Fruit fly (Drosophila melanogaster) whole organism, embryonic: Measurements from ENCODE around the gene Crg-1.

Experiments
- Ada2b ChIP-seq: fragments of 200-800 bp; sonication (Bioruptor generic); IDR thresholded peaks from 2 replicates; pipeline ENCODE4 v1.3.6; 2022; ENCODE audit warnings: missing biosample characterization, missing genetic modification characterization
- Adf1 ChIP-seq: fragments of 200-800 bp; sonication (Bioruptor generic); IDR thresholded peaks from 2 replicates; pipeline ENCODE4 v1.3.6; 2022; ENCODE audit warnings: missing biosample characterization, missing genetic modification characterization
- CG10321 ChIP-seq: fragments of 200-800 bp; sonication (Bioruptor generic); IDR thresholded peaks from 2 replicates; pipeline ENCODE4 v1.3.6; 2022; ENCODE audit warnings: missing biosample characterization, missing genetic modification characterization
- CG10979 ChIP-seq: fragments of 200-800 bp; sonication (Bioruptor generic); optimal IDR thresholded peaks from 2 replicates; lab custom pipeline; 2018; ENCODE audit warnings: missing biosample characterization, mild to moderate bottlenecking, missing genetic modification characterization, moderate library complexity
- CG12219 ChIP-seq: fragments of 200-800 bp; sonication (Bioruptor generic); optimal IDR thresholded peaks from 3 replicates; lab custom pipeline; 2018; ENCODE audit warnings: missing biosample characterization, mild to moderate bottlenecking, missing genetic modification characterization
- CG13123 ChIP-seq: fragments of 200-800 bp; sonication (Bioruptor generic); optimal IDR thresholded peaks from 2 replicates; lab custom pipeline; 2016; ENCODE audit warnings: missing biosample characterization, missing genetic modification characterization
- CG16779 ChIP-seq: fragments of 200-800 bp; sonication (Bioruptor generic); IDR thresholded peaks from 2 replicates; pipeline ENCODE4 v1.3.6; 2022; ENCODE audit warnings: missing biosample characterization, missing genetic modification characterization
- CG17328 ChIP-seq: fragments of 200-800 bp; sonication (Bioruptor generic); IDR thresholded peaks from 2 replicates; pipeline ENCODE4 v1.3.6; 2022; ENCODE audit warnings: missing biosample characterization, missing genetic modification characterization
- CG17612 ChIP-seq: fragments of 200-800 bp; sonication (Bioruptor generic); IDR thresholded peaks from 2 replicates; pipeline ENCODE4 v1.3.6; 2022; ENCODE audit warnings: missing biosample characterization, missing genetic modification characterization
- CG18011 ChIP-seq: fragments of 200-800 bp; sonication (Bioruptor generic); optimal IDR thresholded peaks from 2 replicates; lab custom pipeline; 2017; ENCODE audit warnings: missing biosample characterization, missing genetic modification characterization, mild to moderate bottlenecking, moderate library complexity, missing genotype
- CG18262 ChIP-seq: fragments of 200-800 bp; optimal IDR thresholded peaks from 3 replicates; lab custom pipeline; 2019; ENCODE audit warnings: missing biosample characterization, mild to moderate bottlenecking, missing genetic modification characterization, moderate library complexity
- CG2120 ChIP-seq: fragments of 200-800 bp; sonication (Bioruptor generic); optimal IDR thresholded peaks from 3 replicates; lab custom pipeline; 2016; ENCODE audit warnings: missing biosample characterization, missing genetic modification characterization
- CG2712 ChIP-seq: fragments of 200-800 bp; optimal IDR thresholded peaks from 3 replicates; lab custom pipeline; 2019; ENCODE audit warnings: missing biosample characterization, mild to moderate bottlenecking, missing genetic modification characterization, moderate library complexity
- CG34224 ChIP-seq: fragments of 200-800 bp; sonication (Bioruptor generic); IDR thresholded peaks from 3 replicates; pipeline ENCODE4 v1.3.6; 2022; ENCODE audit warnings: missing biosample characterization, missing genetic modification characterization; ENCODE audit not compliant: partially characterized antibody
- CG3995 ChIP-seq: fragments of 200-800 bp; sonication (Bioruptor generic); optimal IDR thresholded peaks from 3 replicates; lab custom pipeline; 2016; ENCODE audit warnings: missing biosample characterization, missing genetic modification characterization
- CG4707 ChIP-seq: fragments of 200-800 bp; sonication (Bioruptor generic); optimal IDR thresholded peaks from 2 replicates; lab custom pipeline; 2018; ENCODE audit warnings: missing biosample characterization, mild to moderate bottlenecking, missing genetic modification characterization, moderate library complexity
- CG6765 ChIP-seq: fragments of 200-800 bp; sonication (Bioruptor generic); optimal IDR thresholded peaks from 3 replicates; lab custom pipeline; 2017; ENCODE audit warnings: missing biosample characterization, mild to moderate bottlenecking, missing genetic modification characterization
- CG7786 ChIP-seq: fragments of 200-800 bp; sonication (Bioruptor generic); optimal IDR thresholded peaks from 2 replicates; lab custom pipeline; 2016; ENCODE audit warnings: missing biosample characterization, missing genetic modification characterization
- CG8765 ChIP-seq: fragments of 200-800 bp; sonication (Bioruptor generic); IDR thresholded peaks from 2 replicates; pipeline ENCODE4 v1.3.6; 2022; ENCODE audit warnings: missing biosample characterization, missing genetic modification characterization
- CG9817 ChIP-seq: fragments of 200-800 bp; sonication (Bioruptor generic); optimal IDR thresholded peaks from 2 replicates; lab custom pipeline; 2018; ENCODE audit warnings: missing biosample characterization, mild to moderate bottlenecking, missing genetic modification characterization, moderate library complexity
- CHES-1-like ChIP-seq: fragments of 200-800 bp; sonication (Bioruptor generic); optimal IDR thresholded peaks from 2 replicates; lab custom pipeline; 2016; ENCODE audit warnings: missing biosample characterization, missing genetic modification characterization
- CrebB ChIP-seq: fragments of 200-800 bp; sonication (Bioruptor generic); optimal IDR thresholded peaks from 3 replicates; lab custom pipeline; 2018; ENCODE audit warnings: missing biosample characterization, mild to moderate bottlenecking, missing genetic modification characterization
- D19B ChIP-seq: fragments of 200-800 bp; sonication (Bioruptor generic); optimal IDR thresholded peaks from 2 replicates; lab custom pipeline; 2017; ENCODE audit warnings: missing biosample characterization, mild to moderate bottlenecking, missing genetic modification characterization
- E2f2 ChIP-seq: fragments of 200-800 bp; sonication (Bioruptor generic); IDR thresholded peaks from 2 replicates; pipeline ENCODE4 v1.3.6; 2022; ENCODE audit warnings: missing biosample characterization, missing genetic modification characterization
- MESR4 ChIP-seq: fragments of 200-800 bp; sonication (Bioruptor generic); optimal IDR thresholded peaks from 2 replicates; lab custom pipeline; 2018; ENCODE audit warnings: missing biosample characterization, mild to moderate bottlenecking, missing genetic modification characterization, moderate library complexity
- NK7.1 ChIP-seq: fragments of 200-800 bp; sonication (Bioruptor generic); optimal IDR thresholded peaks from 3 replicates; lab custom pipeline; 2016; ENCODE audit warnings: missing biosample characterization, missing genetic modification characterization
- Nf-YC ChIP-seq: fragments of 200-800 bp; optimal IDR thresholded peaks from 3 replicates; lab custom pipeline; 2019; ENCODE audit warnings: missing biosample characterization, mild to moderate bottlenecking, missing genetic modification characterization, moderate library complexity
- Oli ChIP-seq: fragments of 200-800 bp; sonication (Bioruptor generic); optimal IDR thresholded peaks from 2 replicates; lab custom pipeline; 2018; ENCODE audit warnings: missing biosample characterization, mild to moderate bottlenecking, missing genetic modification characterization, moderate library complexity
- Opbp ChIP-seq: fragments of 200-800 bp; sonication (Bioruptor generic); IDR thresholded peaks from 3 replicates; pipeline ENCODE4 v1.3.6; 2022; ENCODE audit warnings: missing biosample characterization, missing genetic modification characterization; ENCODE audit not compliant: partially characterized antibody
- Stat92E ChIP-seq, 3 experiments: fragments of >200 bp in 2 of 3; fragments of 200-800 bp in 1 of 3; sonication (Bioruptor generic) in 1 of 3; optimal IDR thresholded peaks; 2 replicates each; lab custom pipeline; 2017 to 2019; ENCODE audit warnings: missing biosample characterization in 3 of 3, missing genetic modification characterization in 3 of 3, mild to moderate bottlenecking in 1 of 3, moderate library complexity in 1 of 3
- YL-1 ChIP-seq: fragments of 200-800 bp; sonication (Bioruptor generic); optimal IDR thresholded peaks from 3 replicates; lab custom pipeline; 2017; ENCODE audit warnings: missing biosample characterization, mild to moderate bottlenecking, missing genetic modification characterization
- ac ChIP-seq: fragments of 200-800 bp; sonication (Bioruptor generic); optimal IDR thresholded peaks from 3 replicates; lab custom pipeline; 2017; ENCODE audit warnings: missing biosample characterization, mild to moderate bottlenecking, missing genetic modification characterization
- amos ChIP-seq: fragments of 200-800 bp; sonication (Bioruptor generic); IDR thresholded peaks from 2 replicates; pipeline ENCODE4 v1.3.6; 2022; ENCODE audit warnings: missing biosample characterization, missing genetic modification characterization; ENCODE audit not compliant: partially characterized antibody
- ara ChIP-seq: fragments of 200-800 bp; sonication (Bioruptor generic); IDR thresholded peaks from 2 replicates; pipeline ENCODE4 v1.3.6; 2022; ENCODE audit warnings: missing biosample characterization, missing genetic modification characterization
- ato ChIP-seq: fragments of 200-800 bp; sonication (Bioruptor generic); IDR thresholded peaks from 2 replicates; pipeline ENCODE4 v1.3.6; 2022; ENCODE audit warnings: missing biosample characterization, missing genetic modification characterization; ENCODE audit not compliant: partially characterized antibody
- chn ChIP-seq: fragments of 200-800 bp; sonication (Bioruptor generic); optimal IDR thresholded peaks from 2 replicates; lab custom pipeline; 2016; ENCODE audit warnings: missing biosample characterization, missing genetic modification characterization
- cwo ChIP-seq: fragments of 200-800 bp; sonication (Bioruptor generic); optimal IDR thresholded peaks from 3 replicates; lab custom pipeline; 2017; ENCODE audit warnings: missing biosample characterization, missing genetic modification characterization, mild to moderate bottlenecking, moderate library complexity, missing genetic modification reagents
- grau ChIP-seq: fragments of 200-800 bp; optimal IDR thresholded peaks from 3 replicates; lab custom pipeline; 2019; ENCODE audit warnings: missing biosample characterization, mild to moderate bottlenecking, missing genetic modification characterization, moderate library complexity
- gro ChIP-seq: fragments of 200-800 bp; sonication (Bioruptor generic); optimal IDR thresholded peaks from 2 replicates; lab custom pipeline; 2016; ENCODE audit warnings: missing biosample characterization, missing genetic modification characterization
- ham ChIP-seq: fragments of 200-800 bp; sonication (Bioruptor generic); IDR thresholded peaks from 2 replicates; pipeline ENCODE4 v1.3.6; 2022; ENCODE audit warnings: missing biosample characterization, missing genetic modification characterization
- lilli ChIP-seq: fragments of 200-800 bp; sonication (Bioruptor generic); optimal IDR thresholded peaks from 3 replicates; lab custom pipeline; 2016; ENCODE audit warnings: missing biosample characterization, missing genetic modification characterization
- otp ChIP-seq: fragments of 200-800 bp; sonication (Bioruptor generic); IDR thresholded peaks from 3 replicates; pipeline ENCODE4, ENCODE4 v1.3.6; 2022; ENCODE audit warnings: missing biosample characterization, missing genetic modification characterization
- pan ChIP-seq, 4 experiments: fragments of >200 bp in 3 of 4; fragments of 200-800 bp in 1 of 4; sonication (Bioruptor generic) in 1 of 4; optimal IDR thresholded peaks in 3 of 4; IDR thresholded peaks in 1 of 4; 2 replicates each; pipeline versions ENCODE4 v1.3.6 to Lab custom; 2017 to 2022; ENCODE audit warnings: missing biosample characterization in 2 of 4, missing genetic modification characterization in 2 of 4, mixed read lengths in 1 of 4
- pfk ChIP-seq: fragments of 200-800 bp; sonication (Bioruptor generic); optimal IDR thresholded peaks from 2 replicates; lab custom pipeline; 2018; ENCODE audit warnings: missing biosample characterization, mild to moderate bottlenecking, missing genetic modification characterization, moderate library complexity
- pita ChIP-seq: fragments of 200-800 bp; sonication (Bioruptor generic); optimal IDR thresholded peaks from 2 replicates; lab custom pipeline; 2017; ENCODE audit warnings: missing biosample characterization, mild to moderate bottlenecking, missing genetic modification characterization
- sob ChIP-seq: fragments of 200-800 bp; sonication (Bioruptor generic); IDR thresholded peaks from 2 replicates; pipeline ENCODE4 v1.3.6; 2022; ENCODE audit warnings: missing biosample characterization, missing genetic modification characterization
- sr ChIP-seq: fragments of 200-800 bp; sonication (Bioruptor generic); IDR thresholded peaks from 3 replicates; pipeline ENCODE4 v1.3.6; 2022; ENCODE audit warnings: missing biosample characterization, missing genetic modification characterization
- tin ChIP-seq: fragments of 200-800 bp; sonication (Bioruptor generic); optimal IDR thresholded peaks from 3 replicates; lab custom pipeline; 2016; ENCODE audit warnings: missing biosample characterization, missing genetic modification characterization
- twi ChIP-seq: fragments of 200-800 bp; optimal IDR thresholded peaks from 2 replicates; lab custom pipeline; 2019; ENCODE audit warnings: missing biosample characterization, mild to moderate bottlenecking, missing genetic modification characterization, moderate library complexity
- tx ChIP-seq: fragments of 200-800 bp; sonication (Bioruptor generic); optimal IDR thresholded peaks from 2 replicates; lab custom pipeline; 2016; ENCODE audit warnings: missing biosample characterization, missing genetic modification characterization

Crg-1 gene

DNA sequence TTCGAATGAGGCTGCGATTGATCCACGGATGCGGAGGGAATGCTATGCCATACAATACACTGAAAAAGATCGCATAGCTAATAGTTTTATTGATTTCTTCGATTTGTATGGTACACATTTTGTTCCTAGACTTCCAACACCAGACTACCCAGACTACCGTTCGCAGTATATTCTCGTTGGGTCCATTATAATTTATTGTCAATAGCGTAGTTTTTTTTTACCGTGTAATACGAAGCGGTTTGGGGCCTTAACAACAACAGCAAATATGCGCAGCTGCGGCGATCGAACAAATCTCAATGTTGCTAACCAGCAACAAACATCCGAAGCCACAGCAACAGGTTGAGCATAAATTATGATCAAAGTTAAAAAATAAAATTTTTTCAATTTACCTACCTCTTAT lies 45.6 kb downstream of the Crg-1 start (continued):
- TF ChIP-seq ato (no peak), ac (peak; percentile 64), otp (GFP tag; lab: Robert Waterston, UW) (peak; percentile 84), pfk (GFP tag; lab: Kevin White, UChicago) (no peak), cwo (GFP tag; lab: Kevin White, UChicago) (peak; percentile 62), CrebB (tag; lab: Kevin White, UChicago) (peak; percentile 77), CG18262 (tag; lab: Kevin White, UChicago) (peak; percentile 78), CG10979 (tag; lab: Kevin White, UChicago) (peak; percentile 71), CG7786 (GFP tag; lab: Kevin White, UChicago) (peak; percentile 74), ham (GFP tag; lab: Robert Waterston, UW) (no peak), CG12219 (GFP tag; lab: Kevin White, UChicago) (peak; percentile 82), sob (GFP tag; lab: Robert Waterston, UW) (peak; percentile 76), Nf-YC (tag; lab: Kevin White, UChicago) (peak; percentile 64), Oli (tag; lab: Kevin White, UChicago) (peak; percentile 81), CG17612 (GFP tag; lab: Robert Waterston, UW) (peak; percentile 40; the same call in 1 of the 2 replicates), CG2120 (peak; percentile 82), CG4707 (GFP tag; lab: Kevin White, UChicago) (peak; percentile 55), CG17328 (peak; percentile 72), CG18011 (GFP tag; lab: Kevin White, UChicago) (peak; percentile 39), CG6765 (peak; percentile 57), CG3995 (peak; percentile 31), Adf1 (GFP tag; lab: Robert Waterston, UW) (peak; percentile 17), amos (no peak), E2f2 (peak; percentile 42; the same call in 1 of the 2 replicates), CG8765 (GFP tag; lab: Robert Waterston, UW) (peak; percentile 76), CG16779 (GFP tag; lab: Robert Waterston, UW) (0 out of 2 replicates have a peak, but pooled peaks have one; percentile 35), D19B (GFP tag; lab: Kevin White, UChicago) (peak; percentile 45), Ada2b (peak; percentile 77), pan (optimal IDR thresholded peaks at IDR 0.05; lab: Kevin White, UChicago) (no peak), pan (GFP tag; optimal IDR thresholded peaks at IDR 0.05 in 1 of 2, IDR thresholded peaks at IDR 0.05 in 1 of 2) (peak in 1 of 2 experiments; percentile 80), ara (GFP tag; lab: Robert Waterston, UW) (peak; percentile 77), CG2712 (tag; lab: Kevin White, UChicago) (peak; percentile 80), YL-1 (GFP tag; lab: Kevin White, UChicago) (peak; percentile 31), tx (GFP tag; lab: Kevin White, UChicago) (peak; percentile 73), CG10321 (GFP tag; lab: Robert Waterston, UW) (peak; percentile 17; the same call in 1 of the 2 replicates), CG9817 (tag; lab: Kevin White, UChicago) (peak; percentile 80), CG13123 (GFP tag; lab: Kevin White, UChicago) (peak; percentile 48), chn (GFP tag; lab: Kevin White, UChicago) (peak; percentile 84), gro (peak; percentile 80), NK7.1 (GFP tag; lab: Kevin White, UChicago) (peak; percentile 48), CG34224 (no peak), Stat92E (GFP tag; optimal IDR thresholded peaks at IDR 0.05; lab: Kevin White, UChicago) (no peak), CHES-1-like (GFP tag; lab: Kevin White, UChicago) (peak; percentile 72), Opbp (no peak), sr (GFP tag; lab: Robert Waterston, UW) (peak; percentile 30; the same call in 1 of the 3 replicates), MESR4 (GFP tag; lab: Kevin White, UChicago) (peak; percentile 13), tin (peak; percentile 82), pita (GFP tag; lab: Kevin White, UChicago) (no peak), twi (tag; lab: Kevin White, UChicago) (peak; percentile 35), lilli (GFP tag; lab: Kevin White, UChicago) (peak; percentile 85), grau (tag; lab: Kevin White, UChicago) (peak; percentile 77)
